Fruit fly (Drosophila melanogaster): ENCODE data around the gene CG46412.

DNA sequence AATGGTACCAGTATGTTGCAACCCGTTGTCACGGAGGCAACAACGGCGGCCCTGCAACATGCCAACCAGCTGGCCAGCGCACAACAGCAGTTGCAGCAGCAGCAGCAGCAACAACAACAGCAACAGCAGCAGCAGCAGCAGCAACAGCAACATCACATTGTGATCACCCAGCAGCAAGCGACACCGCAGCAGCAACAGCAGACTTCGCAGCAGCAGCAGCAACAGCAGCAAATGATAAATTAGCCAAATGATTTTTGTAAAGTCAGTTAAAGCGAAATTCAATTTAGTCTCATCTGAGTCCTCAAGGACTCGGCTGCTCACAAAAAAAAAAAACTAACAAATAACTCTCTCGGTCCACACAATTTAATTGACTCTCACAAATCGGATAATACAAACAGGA is 40.4 kb upstream of the CG46412 start:
- no peak for TF ChIP-seq CG10348 (GFP tag; IDR thresholded peaks at IDR 0.05)
- no peak for TF ChIP-seq CG32121 (GFP tag; IDR thresholded peaks at IDR 0.05)
- TF ChIP-seq CG4496 (GFP tag; IDR thresholded peaks at IDR 0.05), result no peak
- TF ChIP-seq Pif1B (GFP tag; optimal IDR thresholded peaks at IDR 0.05), result no peak
- no peak for TF ChIP-seq EcR (GFP tag; optimal IDR thresholded peaks at IDR 0.05)
- TF ChIP-seq CG14655 (GFP tag; optimal IDR thresholded peaks at IDR 0.05), result no peak
- no peak for TF ChIP-seq gl (tag; optimal IDR thresholded peaks at IDR 0.05)
- TF ChIP-seq CG9948 (tag; optimal IDR thresholded peaks at IDR 0.05), result no peak
- no peak for TF ChIP-seq CG17806 (tag; optimal IDR thresholded peaks at IDR 0.05)
- no peak for TF ChIP-seq Pif1A (GFP tag; optimal IDR thresholded peaks at IDR 0.05)

Data from whole organism, pupa.